Fruit fly (Drosophila melanogaster): ENCODE results near the gene CG34177.

- TF ChIP-seq Jra (GFP tag; optimal IDR thresholded peaks at IDR 0.05) (no peak), lola (GFP tag; optimal IDR thresholded peaks at IDR 0.05) (no peak), fru (GFP tag; optimal IDR thresholded peaks at IDR 0.05) (no peak)
These were observed 22.9 kb upstream of the CG34177 start, which contains the start of gene CG43055 for dm6 chr2L:4410855-4411254.

All from whole organism, wandering third instar larva.